Worm (Caenorhabditis elegans) whole organism, L2 larva: Measurements from ENCODE around the gene lin-18.

Experiments
- C34F6.9 ChIP-seq: fragments of 150-350 bp; optimal IDR thresholded peaks from 2 replicates; lab custom pipeline; 2014; ENCODE audit warnings: missing biosample characterization, missing genetic modification characterization
- egl-27 ChIP-seq: sonication (generic microtip); optimal IDR thresholded peaks from 3 replicates; lab custom pipeline; 2017; ENCODE audit warnings: missing biosample characterization, missing genetic modification reagents, missing genetic modification characterization
- elt-3 ChIP-seq: sonication (generic microtip); optimal IDR thresholded peaks from 2 replicates; lab custom pipeline; 2017; ENCODE audit warnings: missing biosample characterization, missing genetic modification characterization
- lin-13 ChIP-seq: fragments of 150-350 bp; optimal IDR thresholded peaks from 2 replicates; lab custom pipeline; 2014; ENCODE audit warnings: missing biosample characterization, missing genetic modification reagents, missing genetic modification characterization
- mab-5 ChIP-seq: fragments of 150-350 bp; optimal IDR thresholded peaks from 2 replicates; lab custom pipeline; 2014; ENCODE audit warnings: missing biosample characterization, missing genetic modification characterization
- mdl-1 ChIP-seq, 2 experiments: fragments of 150-350 bp in 1 of 2; sonication (generic microtip) in 1 of 2; optimal IDR thresholded peaks; 2 replicates each; lab custom pipeline; 2017; ENCODE audit warnings: missing biosample characterization in 2 of 2, missing genetic modification characterization in 2 of 2
- nhr-12 ChIP-seq: fragments of 150-350 bp; optimal IDR thresholded peaks from 2 replicates; lab custom pipeline; 2014; ENCODE audit warnings: missing biosample characterization, missing genetic modification characterization
- nhr-237 ChIP-seq: fragments of 150-350 bp; optimal IDR thresholded peaks from 2 replicates; lab custom pipeline; 2014; ENCODE audit warnings: missing biosample characterization, missing genetic modification characterization
- nhr-25 ChIP-seq: fragments of 150-350 bp; sonication (generic microtip); optimal IDR thresholded peaks from 3 replicates; lab custom pipeline; 2014; ENCODE audit warnings: missing biosample characterization, missing genetic modification characterization
- peb-1 ChIP-seq: fragments of 150-350 bp; optimal IDR thresholded peaks from 2 replicates; lab custom pipeline; 2014; ENCODE audit warnings: missing biosample characterization, missing genetic modification characterization
- unc-39 ChIP-seq: fragments of 150-350 bp; optimal IDR thresholded peaks from 2 replicates; lab custom pipeline; 2014; ENCODE audit warnings: missing biosample characterization, missing genetic modification characterization
- unc-62 ChIP-seq: fragments of 150-350 bp; optimal IDR thresholded peaks from 2 replicates; lab custom pipeline; 2014; ENCODE audit warnings: missing biosample characterization, missing genetic modification reagents, missing genetic modification characterization

ce11 chrX:3991652-3992051 is 33.3 kb downstream of the lin-18 start:
- no peak for TF ChIP-seq unc-39 (tag; lab: Kevin White, UChicago)
- TF ChIP-seq mab-5 (tag; lab: Kevin White, UChicago) = no peak
- TF ChIP-seq C34F6.9 (tag; lab: Kevin White, UChicago) = no peak
- TF ChIP-seq nhr-12 (tag; lab: Kevin White, UChicago) = no peak
- TF ChIP-seq egl-27 (tag; lab: Kevin White, UChicago) = no peak
- TF ChIP-seq mdl-1 (tag; optimal IDR thresholded peaks at IDR 0.05; lab: Kevin White, UChicago) = no peak
- TF ChIP-seq elt-3 = no peak
- TF ChIP-seq lin-13 = no peak
- TF ChIP-seq peb-1 = no peak
- no peak for TF ChIP-seq nhr-237
- no peak for TF ChIP-seq nhr-25 (tag; lab: Kevin White, UChicago)
- no peak for TF ChIP-seq unc-62
